Fruit fly (Drosophila melanogaster) whole organism, prepupa: ENCODE results near the gene CG44329.

Experiments
- OdsH ChIP-seq: fragments of 200-800 bp; sonication (Bioruptor generic); optimal IDR thresholded peaks from 3 replicates; lab custom pipeline; 2016; ENCODE audit warnings: missing biosample characterization, missing genetic modification characterization
- fd85E ChIP-seq: fragments of 200-800 bp; sonication (Bioruptor generic); optimal IDR thresholded peaks from 3 replicates; lab custom pipeline; 2016; ENCODE audit warnings: missing biosample characterization, missing genetic modification characterization

DNA sequence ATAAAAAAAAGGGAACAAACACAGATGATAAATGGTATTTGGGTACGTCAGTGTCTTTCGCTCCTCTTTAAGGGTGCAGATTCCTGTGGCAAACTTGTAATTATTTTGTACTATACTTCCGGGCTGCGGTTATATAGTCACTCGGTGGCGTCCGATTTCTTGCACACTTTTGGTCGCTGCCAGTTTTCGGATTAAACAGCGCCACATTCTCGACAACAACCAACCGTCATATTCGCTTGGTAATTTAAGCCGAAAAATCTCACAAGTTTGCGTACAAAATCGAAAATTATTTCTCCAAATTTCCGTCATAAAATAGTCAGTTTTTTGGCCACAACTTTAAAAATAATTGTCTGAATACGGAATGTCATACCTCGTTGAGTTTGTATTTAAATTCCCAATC is 4.4 kb upstream of the CG44329 start:
- TF ChIP-seq OdsH (GFP tag; lab: Kevin White, UChicago) (no peak), fd85E (GFP tag; lab: Kevin White, UChicago) (no peak)
